Fruit fly (Drosophila melanogaster) whole organism, embryonic: ENCODE results near the gene CG5235.

Experiments used
- BEAF-32 ChIP-seq: fragments of 200-800 bp; sonication (Bioruptor generic); optimal IDR thresholded peaks from 3 replicates; lab custom pipeline; 2017; ENCODE audit warnings: missing biosample characterization, missing genetic modification characterization, mild to moderate bottlenecking, moderate library complexity, missing genetic modification reagents
- C15 ChIP-seq: fragments of 200-800 bp; sonication (Bioruptor generic); IDR thresholded peaks from 3 replicates; pipeline ENCODE4 v1.3.6; 2022; ENCODE audit warnings: missing biosample characterization, missing genetic modification characterization
- CG10321 ChIP-seq: fragments of 200-800 bp; sonication (Bioruptor generic); IDR thresholded peaks from 2 replicates; pipeline ENCODE4 v1.3.6; 2022; ENCODE audit warnings: missing biosample characterization, missing genetic modification characterization
- CG11504 ChIP-seq: fragments of 200-800 bp; sonication (Bioruptor generic); optimal IDR thresholded peaks from 3 replicates; lab custom pipeline; 2019; ENCODE audit warnings: missing biosample characterization, mild to moderate bottlenecking, missing genetic modification characterization, moderate library complexity
- CG11695 ChIP-seq: fragments of 200-800 bp; sonication (Bioruptor generic); IDR thresholded peaks from 3 replicates; pipeline ENCODE4 v1.3.6; 2022; ENCODE audit warnings: missing biosample characterization, missing genetic modification characterization
- CG12155 ChIP-seq: fragments of 200-800 bp; sonication (Bioruptor generic); optimal IDR thresholded peaks from 3 replicates; lab custom pipeline; 2016; ENCODE audit warnings: missing biosample characterization, missing genetic modification characterization
- CG14050 ChIP-seq: fragments of 200-800 bp; sonication (Bioruptor generic); IDR thresholded peaks from 3 replicates; pipeline ENCODE4 v1.3.6; 2022; ENCODE audit warnings: missing biosample characterization, missing genetic modification characterization
- CG15269 ChIP-seq: fragments of 200-800 bp; sonication (Bioruptor generic); optimal IDR thresholded peaks from 2 replicates; lab custom pipeline; 2018; ENCODE audit warnings: missing biosample characterization, mild to moderate bottlenecking, missing genetic modification characterization, moderate library complexity
- CG15601 ChIP-seq: fragments of 200-800 bp; sonication (Bioruptor generic); optimal IDR thresholded peaks from 3 replicates; lab custom pipeline; 2019; ENCODE audit warnings: missing biosample characterization, mild to moderate bottlenecking, missing genetic modification characterization, moderate library complexity
- CG1603 ChIP-seq: fragments of 200-800 bp; sonication (Bioruptor generic); optimal IDR thresholded peaks from 2 replicates; lab custom pipeline; 2019; ENCODE audit warnings: missing biosample characterization, mild to moderate bottlenecking, missing genetic modification characterization, moderate library complexity
- CG16815 ChIP-seq: fragments of 200-800 bp; sonication (Bioruptor generic); optimal IDR thresholded peaks from 3 replicates; lab custom pipeline; 2017; ENCODE audit warnings: missing biosample characterization, mild to moderate bottlenecking, missing genetic modification characterization
- CG18011 ChIP-seq: fragments of 200-800 bp; sonication (Bioruptor generic); optimal IDR thresholded peaks from 2 replicates; lab custom pipeline; 2017; ENCODE audit warnings: missing biosample characterization, missing genetic modification characterization, mild to moderate bottlenecking, moderate library complexity, missing genotype
- CG2875 ChIP-seq: fragments of 200-800 bp; sonication (Bioruptor generic); optimal IDR thresholded peaks from 2 replicates; lab custom pipeline; 2017; ENCODE audit warnings: missing biosample characterization, mild to moderate bottlenecking, missing genetic modification characterization, missing genetic modification reagents
- CG32532 ChIP-seq: fragments of 200-800 bp; sonication (Bioruptor generic); IDR thresholded peaks from 2 replicates; pipeline ENCODE4 v1.3.6; 2022; ENCODE audit warnings: missing biosample characterization, missing genetic modification characterization
- CG34422 ChIP-seq: fragments of 200-800 bp; sonication (Bioruptor generic); IDR thresholded peaks from 3 replicates; pipeline ENCODE4 v1.3.6; 2022; ENCODE audit warnings: missing biosample characterization, missing genetic modification characterization
- CG4360 ChIP-seq: fragments of 200-800 bp; sonication (Bioruptor generic); IDR thresholded peaks from 2 replicates; pipeline ENCODE4 v1.3.6; 2022; ENCODE audit warnings: missing biosample characterization, missing genetic modification characterization
- CG7839 ChIP-seq: fragments of 200-800 bp; sonication (Bioruptor generic); optimal IDR thresholded peaks from 3 replicates; lab custom pipeline; 2018; ENCODE audit warnings: missing biosample characterization, mild to moderate bottlenecking, missing genetic modification characterization, moderate library complexity
- CG8765 ChIP-seq: fragments of 200-800 bp; sonication (Bioruptor generic); IDR thresholded peaks from 2 replicates; pipeline ENCODE4 v1.3.6; 2022; ENCODE audit warnings: missing biosample characterization, missing genetic modification characterization
- CG8944 ChIP-seq: fragments of 200-800 bp; sonication (Bioruptor generic); optimal IDR thresholded peaks from 3 replicates; lab custom pipeline; 2016; ENCODE audit warnings: missing biosample characterization, missing genetic modification characterization
- CG9437 ChIP-seq: fragments of 200-800 bp; sonication (Bioruptor generic); optimal IDR thresholded peaks from 2 replicates; lab custom pipeline; 2018; ENCODE audit warnings: missing biosample characterization, mild to moderate bottlenecking, missing genetic modification characterization
- D19A ChIP-seq: fragments of 200-800 bp; optimal IDR thresholded peaks from 3 replicates; lab custom pipeline; 2019; ENCODE audit warnings: missing biosample characterization, mild to moderate bottlenecking, missing genetic modification characterization, moderate library complexity
- Dbx ChIP-seq: fragments of 200-800 bp; sonication (Bioruptor generic); IDR thresholded peaks from 3 replicates; pipeline ENCODE4 v1.3.6; 2022; ENCODE audit warnings: missing biosample characterization, missing genetic modification characterization
- Fer2 ChIP-seq: fragments of 200-800 bp; sonication (Bioruptor generic); optimal IDR thresholded peaks from 2 replicates; lab custom pipeline; 2018; ENCODE audit warnings: missing biosample characterization, mild to moderate bottlenecking, missing genetic modification characterization, moderate library complexity
- Hand ChIP-seq: fragments of 200-800 bp; sonication (Bioruptor generic); optimal IDR thresholded peaks from 2 replicates; lab custom pipeline; 2017; ENCODE audit warnings: mild to moderate bottlenecking, missing biosample characterization, missing genetic modification reagents, missing genetic modification characterization
- Kr ChIP-seq: fragments of 200-800 bp; sonication (Bioruptor generic); optimal IDR thresholded peaks from 2 replicates; lab custom pipeline; 2017; ENCODE audit warnings: missing biosample characterization, mild to moderate bottlenecking, missing genetic modification characterization
- MBD-R2 ChIP-seq: fragments of 200-800 bp; sonication (Bioruptor generic); IDR thresholded peaks from 2 replicates; pipeline ENCODE4 v1.3.6; 2022; ENCODE audit warnings: missing biosample characterization, missing genetic modification characterization
- Myb ChIP-seq: fragments of 200-800 bp; sonication (Bioruptor generic); optimal IDR thresholded peaks from 2 replicates; lab custom pipeline; 2016; ENCODE audit warnings: missing biosample characterization, missing genetic modification characterization
- Opbp ChIP-seq: fragments of 200-800 bp; sonication (Bioruptor generic); IDR thresholded peaks from 3 replicates; pipeline ENCODE4 v1.3.6; 2022; ENCODE audit warnings: missing biosample characterization, missing genetic modification characterization; ENCODE audit not compliant: partially characterized antibody
- ab ChIP-seq: fragments of 200-800 bp; sonication (Bioruptor generic); optimal IDR thresholded peaks from 2 replicates; lab custom pipeline; 2016; ENCODE audit warnings: missing biosample characterization, missing genetic modification characterization
- ac ChIP-seq: fragments of 200-800 bp; sonication (Bioruptor generic); optimal IDR thresholded peaks from 3 replicates; lab custom pipeline; 2017; ENCODE audit warnings: missing biosample characterization, mild to moderate bottlenecking, missing genetic modification characterization
- ato ChIP-seq: fragments of 200-800 bp; sonication (Bioruptor generic); IDR thresholded peaks from 2 replicates; pipeline ENCODE4 v1.3.6; 2022; ENCODE audit warnings: missing biosample characterization, missing genetic modification characterization; ENCODE audit not compliant: partially characterized antibody
- br ChIP-seq: fragments of >200 bp; optimal IDR thresholded peaks from 2 replicates; lab custom pipeline; 2017
- ci ChIP-seq: fragments of 200-800 bp; sonication (Bioruptor generic); IDR thresholded peaks from 3 replicates; pipeline ENCODE4 v1.3.6; 2022; ENCODE audit warnings: missing biosample characterization, missing genetic modification characterization
- croc ChIP-seq: fragments of 200-800 bp; sonication (Bioruptor generic); conservative IDR thresholded peaks from 3 replicates; pipeline ENCODE4 v1.3.6; 2022; ENCODE audit warnings: missing biosample characterization, missing genetic modification characterization
- crp ChIP-seq, 2 experiments: fragments of 200-800 bp; sonication (Bioruptor generic); optimal IDR thresholded peaks; 2 replicates in 1 of 2; 3 replicates in 1 of 2; lab custom pipeline; 2017; ENCODE audit warnings: missing biosample characterization in 2 of 2, missing genetic modification characterization in 2 of 2, mild to moderate bottlenecking in 1 of 2, moderate library complexity in 1 of 2
- en ChIP-seq: fragments of 200-800 bp; sonication (Bioruptor generic); optimal IDR thresholded peaks from 2 replicates; lab custom pipeline; 2016; ENCODE audit warnings: missing biosample characterization, missing genetic modification characterization
- ftz-f1 ChIP-seq: fragments of 200-800 bp; sonication (Bioruptor generic); optimal IDR thresholded peaks from 2 replicates; lab custom pipeline; 2016; ENCODE audit warnings: missing biosample characterization, missing genetic modification characterization
- gro ChIP-seq: fragments of 200-800 bp; sonication (Bioruptor generic); optimal IDR thresholded peaks from 2 replicates; lab custom pipeline; 2016; ENCODE audit warnings: missing biosample characterization, missing genetic modification characterization
- insv ChIP-seq, 2 experiments: fragments of 200-800 bp; sonication (Bioruptor generic); optimal IDR thresholded peaks; 3 replicates each; lab custom pipeline; 2016 to 2018; ENCODE audit warnings: missing biosample characterization in 2 of 2, missing genetic modification characterization in 2 of 2
- kay ChIP-seq: fragments of 200-800 bp; sonication (Bioruptor generic); optimal IDR thresholded peaks from 2 replicates; lab custom pipeline; 2016; ENCODE audit warnings: missing biosample characterization, missing genetic modification characterization
- nau ChIP-seq: fragments of 200-800 bp; sonication (Bioruptor generic); optimal IDR thresholded peaks from 3 replicates; lab custom pipeline; 2017; ENCODE audit warnings: missing biosample characterization, mild to moderate bottlenecking, missing genetic modification characterization, missing genetic modification reagents
- pan ChIP-seq, 4 experiments: fragments of >200 bp in 3 of 4; fragments of 200-800 bp in 1 of 4; sonication (Bioruptor generic) in 1 of 4; optimal IDR thresholded peaks in 3 of 4; IDR thresholded peaks in 1 of 4; 2 replicates each; pipeline versions ENCODE4 v1.3.6 to Lab custom; 2017 to 2022; ENCODE audit warnings: missing biosample characterization in 2 of 4, missing genetic modification characterization in 2 of 4, mixed read lengths in 1 of 4
- pfk ChIP-seq: fragments of 200-800 bp; sonication (Bioruptor generic); optimal IDR thresholded peaks from 2 replicates; lab custom pipeline; 2018; ENCODE audit warnings: missing biosample characterization, mild to moderate bottlenecking, missing genetic modification characterization, moderate library complexity
- shn ChIP-seq: fragments of 200-800 bp; sonication (Bioruptor generic); optimal IDR thresholded peaks from 3 replicates; lab custom pipeline; 2016; ENCODE audit warnings: missing biosample characterization, missing genetic modification characterization
- sisA ChIP-seq: fragments of 200-800 bp; sonication (Bioruptor generic); IDR thresholded peaks from 2 replicates; pipeline ENCODE4 v1.3.6; 2022; ENCODE audit warnings: missing biosample characterization, missing genetic modification characterization
- stc ChIP-seq: fragments of 200-800 bp; sonication (Bioruptor generic); IDR thresholded peaks from 2 replicates; pipeline ENCODE4 v1.3.6; 2022; ENCODE audit warnings: missing biosample characterization, missing genetic modification characterization
- tap ChIP-seq: fragments of 200-800 bp; optimal IDR thresholded peaks from 3 replicates; lab custom pipeline; 2019; ENCODE audit warnings: missing biosample characterization, mild to moderate bottlenecking, missing genetic modification characterization, moderate library complexity
- tup ChIP-seq: fragments of 200-800 bp; sonication (Bioruptor generic); optimal IDR thresholded peaks from 2 replicates; lab custom pipeline; 2016; ENCODE audit warnings: missing biosample characterization, mild to moderate bottlenecking, missing genetic modification characterization, moderate library complexity
- wor ChIP-seq: fragments of 200-800 bp; sonication (Bioruptor generic); IDR thresholded peaks from 2 replicates; pipeline ENCODE4 v1.3.6; 2022; ENCODE audit warnings: missing biosample characterization, missing genetic modification characterization
- zen2 ChIP-seq: fragments of 200-800 bp; sonication (Bioruptor generic); IDR thresholded peaks from 3 replicates; pipeline ENCODE4 v1.3.6; 2022; ENCODE audit warnings: missing biosample characterization, missing genetic modification characterization; ENCODE audit not compliant: partially characterized antibody

Gene CG5235

dm6 chr3L:16051719-16052122 is 38.5 kb downstream of the CG5235 start, which contains the start of gene Mbs (continued):
- TF ChIP-seq CG1603 (tag; lab: Kevin White, UChicago) (peak; percentile 72), tup (no peak), CG4360 (no peak), Kr (no peak), gro (GFP tag; lab: Kevin White, UChicago) (peak; percentile 16), en (no peak), CG9437 (GFP tag; lab: Kevin White, UChicago) (no peak), ato (GFP tag; lab: Robert Waterston, UW) (0 out of 2 replicates have a peak, but pooled peaks have one; percentile 23), stc (no peak), pfk (GFP tag; lab: Kevin White, UChicago) (peak; percentile 32), pan (optimal IDR thresholded peaks at IDR 0.05; lab: Kevin White, UChicago) (no peak), pan (GFP tag; optimal IDR thresholded peaks at IDR 0.05 in 1 of 2, IDR thresholded peaks at IDR 0.05 in 1 of 2) (peak in 1 of 2 experiments; percentile 28), ab (GFP tag; lab: Kevin White, UChicago) (no peak), ftz-f1 (GFP tag; lab: Kevin White, UChicago) (no peak), CG16815 (no peak), CG10321 (no peak), CG15601 (tag; lab: Kevin White, UChicago) (no peak), nau (GFP tag; lab: Kevin White, UChicago) (no peak), zen2 (peak; percentile 64), ci (peak; percentile 62; the same call in 2 of the 3 replicates), crp (GFP tag; optimal IDR thresholded peaks at IDR 0.05; lab: Kevin White, UChicago) (no peak), CG34422 (GFP tag; lab: Robert Waterston, UW) (peak; percentile 50; the same call in 1 of the 3 replicates), BEAF-32 (GFP tag; lab: Kevin White, UChicago) (peak; percentile 77), sisA (GFP tag; lab: Robert Waterston, UW) (no peak), Hand (GFP tag; lab: Kevin White, UChicago) (no peak), insv (GFP tag; optimal IDR thresholded peaks at IDR 0.05; lab: Kevin White, UChicago) (peak in 1 of 2 experiments; percentile 41), wor (GFP tag; lab: Robert Waterston, UW) (no peak), CG32532 (GFP tag; lab: Robert Waterston, UW) (no peak), ac (GFP tag; lab: Kevin White, UChicago) (no peak), croc (GFP tag; lab: Robert Waterston, UW) (no peak), D19A (peak; percentile 6), br (lab: Kevin White, UChicago) (no peak), Fer2 (tag; lab: Kevin White, UChicago) (no peak), tap (tag; lab: Kevin White, UChicago) (peak; percentile 24), CG2875 (GFP tag; lab: Kevin White, UChicago) (no peak), C15 (no peak), CG12155 (GFP tag; lab: Kevin White, UChicago) (no peak), CG11504 (tag; lab: Kevin White, UChicago) (peak; percentile 6), CG7839 (tag; lab: Kevin White, UChicago) (peak; percentile 10), CG8765 (GFP tag; lab: Robert Waterston, UW) (no peak), Myb (no peak), CG8944 (no peak), CG11695 (GFP tag; lab: Robert Waterston, UW) (no peak), kay (GFP tag; lab: Kevin White, UChicago) (no peak), shn (GFP tag; lab: Kevin White, UChicago) (no peak), MBD-R2 (GFP tag; lab: Robert Waterston, UW) (peak; percentile 25; the same call in 1 of the 2 replicates), CG15269 (tag; lab: Kevin White, UChicago) (peak; percentile 10), Dbx (peak; percentile 19; the same call in 1 of the 3 replicates), Opbp (GFP tag; lab: Robert Waterston, UW) (peak; percentile 54; the same call in 2 of the 3 replicates), CG14050 (GFP tag; lab: Robert Waterston, UW) (no peak), CG18011 (GFP tag; lab: Kevin White, UChicago) (no peak)
